Fruit fly (Drosophila melanogaster): ENCODE measurements around the gene CG4565.

CG4565 gene

dm6 chr3R:10893327-10893726 is 40.8 kb downstream of the CG4565 start, which contains the start of gene CG6621 (continued):
- peak; percentile 85 for TF ChIP-seq HmgZ (tag; optimal IDR thresholded peaks at IDR 0.05)
- peak; percentile 88 for TF ChIP-seq CG1603 (tag; optimal IDR thresholded peaks at IDR 0.05)
- TF ChIP-seq Dref (GFP tag; IDR thresholded peaks at IDR 0.05), result peak; percentile 45
- TF ChIP-seq Dip3 (GFP tag; optimal IDR thresholded peaks at IDR 0.05), result no peak
- no peak for TF ChIP-seq en (GFP tag; optimal IDR thresholded peaks at IDR 0.05)
- peak; percentile 3 for TF ChIP-seq lilli (GFP tag; optimal IDR thresholded peaks at IDR 0.05)
- peak; percentile 90 for TF ChIP-seq Ets97D (GFP tag; optimal IDR thresholded peaks at IDR 0.05)
- TF ChIP-seq CG16813 (GFP tag; IDR thresholded peaks at IDR 0.05; ENCODE audit: partially characterized antibody), result peak; percentile 70
- TF ChIP-seq CG14710 (tag; optimal IDR thresholded peaks at IDR 0.05), result peak; percentile 73
- TF ChIP-seq CG17568 (GFP tag; optimal IDR thresholded peaks at IDR 0.05), result no peak
- TF ChIP-seq pho (GFP tag; optimal IDR thresholded peaks at IDR 0.05), result peak; percentile 4
- no peak for TF ChIP-seq Ravus (GFP tag; IDR thresholded peaks at IDR 0.05)
- TF ChIP-seq CrebB (tag; optimal IDR thresholded peaks at IDR 0.05), result no peak
- TF ChIP-seq prd (optimal IDR thresholded peaks at IDR 0.05), result no peak
- no peak for TF ChIP-seq prd (GFP tag; IDR thresholded peaks at IDR 0.05)
- peak; percentile 82 for TF ChIP-seq YL-1 (GFP tag; optimal IDR thresholded peaks at IDR 0.05)
- TF ChIP-seq CkIIα-i1 (GFP tag; IDR thresholded peaks at IDR 0.05), result no peak
- TF ChIP-seq pita (GFP tag; optimal IDR thresholded peaks at IDR 0.05), result peak; percentile 86
- no peak for TF ChIP-seq ci (GFP tag; IDR thresholded peaks at IDR 0.05)
- TF ChIP-seq Sin3A (optimal IDR thresholded peaks at IDR 0.05), result peak; percentile 80
- TF ChIP-seq E2f2 (GFP tag; IDR thresholded peaks at IDR 0.05), result peak; percentile 78
- TF ChIP-seq vnd (GFP tag; IDR thresholded peaks at IDR 0.05; ENCODE audit: partially characterized antibody), result peak; percentile 37; the same call in 1 of the 3 replicates
- TF ChIP-seq Myb (GFP tag; optimal IDR thresholded peaks at IDR 0.05), result peak; percentile 95
- TF ChIP-seq gro (GFP tag; optimal IDR thresholded peaks at IDR 0.05), result peak; percentile 44
- TF ChIP-seq twi (tag; optimal IDR thresholded peaks at IDR 0.05), result no peak
- no peak for TF ChIP-seq CG14667 (GFP tag; IDR thresholded peaks at IDR 0.05)
- TF ChIP-seq CG33557 (GFP tag; optimal IDR thresholded peaks at IDR 0.05), result no peak
- no peak for TF ChIP-seq fd3F (GFP tag; optimal IDR thresholded peaks at IDR 0.05)
- no peak for TF ChIP-seq tll (GFP tag; optimal IDR thresholded peaks at IDR 0.05)
- peak; percentile 57 for TF ChIP-seq CG10267 (tag; optimal IDR thresholded peaks at IDR 0.05)
- peak; percentile 16 for TF ChIP-seq CG13424 (tag; optimal IDR thresholded peaks at IDR 0.05)
- no peak for TF ChIP-seq CG7839 (tag; optimal IDR thresholded peaks at IDR 0.05)
- TF ChIP-seq CG3726 (GFP tag; IDR thresholded peaks at IDR 0.05), result no peak
- peak; percentile 24 for TF ChIP-seq CG8290 (GFP tag; optimal IDR thresholded peaks at IDR 0.05)
- peak in 1 of 2 experiments; percentile 62 for TF ChIP-seq CG8290 (tag; optimal IDR thresholded peaks at IDR 0.05)
- TF ChIP-seq CG42726 (GFP tag; IDR thresholded peaks at IDR 0.05; ENCODE audit: partially characterized antibody), result 0 out of 2 replicates have a peak, but pooled peaks have one; percentile 50
- TF ChIP-seq row (GFP tag; IDR thresholded peaks at IDR 0.05), result peak; percentile 56
- TF ChIP-seq Bdp1 (GFP tag; optimal IDR thresholded peaks at IDR 0.05), result peak; percentile 44
- TF ChIP-seq CG10654 (GFP tag; optimal IDR thresholded peaks at IDR 0.05), result no peak
- peak; percentile 66 for TF ChIP-seq CTCF (GFP tag; optimal IDR thresholded peaks at IDR 0.05)
- TF ChIP-seq CG6654 (GFP tag; optimal IDR thresholded peaks at IDR 0.05), result no peak
- no peak for TF ChIP-seq HLHmδ (GFP tag; optimal IDR thresholded peaks at IDR 0.05)
- TF ChIP-seq CG17612 (GFP tag; IDR thresholded peaks at IDR 0.05), result no peak
- no peak for TF ChIP-seq CG11093 (GFP tag; IDR thresholded peaks at IDR 0.05)
- TF ChIP-seq CG9215 (GFP tag; IDR thresholded peaks at IDR 0.05), result no peak
- peak; percentile 69 for TF ChIP-seq Sry-δ (GFP tag; optimal IDR thresholded peaks at IDR 0.05)
- TF ChIP-seq MESR4 (GFP tag; optimal IDR thresholded peaks at IDR 0.05), result peak; percentile 64
- TF ChIP-seq CG11560 (tag; IDR thresholded peaks at IDR 0.05), result no peak
- no peak for TF ChIP-seq CG7556 (GFP tag; optimal IDR thresholded peaks at IDR 0.05)
- TF ChIP-seq hb (GFP tag; IDR thresholded peaks at IDR 0.05; ENCODE audit: partially characterized antibody), result peak; percentile 46; the same call in 1 of the 3 replicates
- peak; percentile 11 for TF ChIP-seq dm (GFP tag; optimal IDR thresholded peaks at IDR 0.05)
- peak; percentile 93 for TF ChIP-seq CG9797 (GFP tag; optimal IDR thresholded peaks at IDR 0.05)
- peak; percentile 93 for TF ChIP-seq Med (GFP tag)

All from whole organism, embryonic.